Fruit fly (Drosophila melanogaster) whole organism: ENCODE measurements around the gene muc.

ENCODE experiments used
- CG8478 ChIP-seq: fragments of >200 bp; optimal IDR thresholded peaks from 2 replicates; lab custom pipeline; 2018; ENCODE audit warnings: inconsistent platforms
- Dll ChIP-seq: fragments of >200 bp; optimal IDR thresholded peaks from 2 replicates; lab custom pipeline; 2017
- EcR ChIP-seq, 2 experiments: fragments of >200 bp; optimal IDR thresholded peaks; 2 replicates each; lab custom pipeline; 2017; ENCODE audit warnings: missing biosample characterization in 2 of 2, missing genetic modification characterization in 2 of 2, missing genetic modification reagents in 2 of 2
- pan ChIP-seq: fragments of >200 bp; optimal IDR thresholded peaks from 2 replicates; lab custom pipeline; 2017
- psq ChIP-seq: fragments of >200 bp; optimal IDR thresholded peaks from 2 replicates; lab custom pipeline; 2017
- usp ChIP-seq: fragments of >200 bp; optimal IDR thresholded peaks from 2 replicates; lab custom pipeline; 2017; ENCODE audit warnings: missing biosample characterization, missing genetic modification characterization, mixed read lengths

dm6 chr2L:7401627-7402026 is 25.0 kb upstream of the muc start:
- TF ChIP-seq CG8478 (lab: Kevin White, UChicago) (no peak), usp (GFP tag; lab: Kevin White, UChicago) (no peak), Dll (no peak), psq (lab: Kevin White, UChicago) (no peak), pan (lab: Kevin White, UChicago) (no peak), EcR (GFP tag; optimal IDR thresholded peaks at IDR 0.05; lab: Kevin White, UChicago) (no peak)
